Worm (Caenorhabditis elegans) whole organism, mixed stage, embryonic: Measurements from ENCODE around the gene F52E1.2.

ENCODE experiments used
- bed-3 ChIP-seq: fragments of 200-800 bp; sonication (Bioruptor generic); optimal IDR thresholded peaks from 3 replicates; lab custom pipeline; 2018; ENCODE audit warnings: mild to moderate bottlenecking, missing genetic modification characterization, moderate library complexity, missing compliant biosample characterization
- blmp-1 ChIP-seq: fragments of 150-350 bp; optimal IDR thresholded peaks from 2 replicates; lab custom pipeline; 2014; ENCODE audit warnings: missing biosample characterization, missing genetic modification characterization
- ceh-39 ChIP-seq: fragments of 150-350 bp; optimal IDR thresholded peaks from 2 replicates; lab custom pipeline; 2014; ENCODE audit warnings: missing biosample characterization, missing genetic modification characterization
- ceh-43 ChIP-seq: fragments of 200-800 bp; sonication (Bioruptor generic); optimal IDR thresholded peaks from 2 replicates; lab custom pipeline; 2018; ENCODE audit warnings: mild to moderate bottlenecking, missing genetic modification characterization, moderate library complexity, missing compliant biosample characterization
- ceh-83 ChIP-seq: fragments of 200-800 bp; sonication (Bioruptor generic); optimal IDR thresholded peaks from 2 replicates; lab custom pipeline; 2018; ENCODE audit warnings: mild to moderate bottlenecking, missing genetic modification characterization, missing compliant biosample characterization
- ces-1 ChIP-seq: fragments of 150-350 bp; optimal IDR thresholded peaks from 2 replicates; lab custom pipeline; 2014; ENCODE audit warnings: missing biosample characterization, missing genetic modification reagents, missing genetic modification characterization
- cnd-1 ChIP-seq: fragments of 200-800 bp; sonication (Bioruptor generic); optimal IDR thresholded peaks from 2 replicates; lab custom pipeline; 2018; ENCODE audit warnings: mild to moderate bottlenecking, missing genetic modification characterization, missing compliant biosample characterization
- drap-1 ChIP-seq: fragments of 200-800 bp; sonication (Bioruptor generic); optimal IDR thresholded peaks from 3 replicates; lab custom pipeline; 2018; ENCODE audit warnings: mild to moderate bottlenecking, missing genetic modification characterization, missing compliant biosample characterization
- elt-1 ChIP-seq: sonication (generic microtip); optimal IDR thresholded peaks from 2 replicates; lab custom pipeline; 2017; ENCODE audit warnings: missing genetic modification characterization, mild to moderate bottlenecking, missing compliant biosample characterization, antibody characterized with exemption, moderate library complexity, borderline replicate concordance; ENCODE audit not compliant: insufficient read depth
- flh-1 ChIP-seq: fragments of 200-800 bp; sonication (Bioruptor generic); optimal IDR thresholded peaks from 2 replicates; lab custom pipeline; 2018; ENCODE audit warnings: mild to moderate bottlenecking, missing genetic modification characterization, moderate library complexity, missing compliant biosample characterization
- hlh-1 ChIP-seq: fragments of 150-350 bp; optimal IDR thresholded peaks from 2 replicates; lab custom pipeline; 2014; ENCODE audit warnings: missing biosample characterization, missing genetic modification reagents, missing genetic modification characterization
- lin-32 ChIP-seq: fragments of 200-800 bp; sonication (Bioruptor generic); optimal IDR thresholded peaks from 2 replicates; lab custom pipeline; 2018; ENCODE audit warnings: mild to moderate bottlenecking, missing genetic modification characterization, missing compliant biosample characterization
- lsy-2 ChIP-seq: fragments of 150-350 bp; optimal IDR thresholded peaks from 2 replicates; lab custom pipeline; 2014; ENCODE audit warnings: missing biosample characterization, missing genetic modification characterization
- mab-5 ChIP-seq: fragments of 150-350 bp; optimal IDR thresholded peaks from 2 replicates; lab custom pipeline; 2014; ENCODE audit warnings: missing biosample characterization, missing genetic modification characterization
- mep-1 ChIP-seq: fragments of 150-350 bp; optimal IDR thresholded peaks from 2 replicates; lab custom pipeline; 2017; ENCODE audit warnings: missing biosample characterization, missing genetic modification reagents, missing genetic modification characterization, inconsistent platforms
- mls-2 ChIP-seq: sonication (generic microtip); optimal IDR thresholded peaks from 2 replicates; lab custom pipeline; 2016; ENCODE audit warnings: mild to moderate bottlenecking, missing genetic modification characterization, moderate library complexity, missing compliant biosample characterization
- nhr-12 ChIP-seq: fragments of 150-350 bp; optimal IDR thresholded peaks from 2 replicates; lab custom pipeline; 2014; ENCODE audit warnings: missing biosample characterization, missing genetic modification characterization
- nhr-2 ChIP-seq: fragments of 150-350 bp; optimal IDR thresholded peaks from 2 replicates; lab custom pipeline; 2014; ENCODE audit warnings: missing biosample characterization, missing genetic modification characterization
- nhr-237 ChIP-seq: fragments of 150-350 bp; optimal IDR thresholded peaks from 2 replicates; lab custom pipeline; 2014; ENCODE audit warnings: missing biosample characterization, missing genetic modification characterization
- nhr-28 ChIP-seq: fragments of 150-350 bp; optimal IDR thresholded peaks from 2 replicates; lab custom pipeline; 2014; ENCODE audit warnings: missing biosample characterization, missing genetic modification characterization
- nhr-76 ChIP-seq: sonication (generic microtip); optimal IDR thresholded peaks from 2 replicates; lab custom pipeline; 2017; ENCODE audit warnings: missing biosample characterization, missing genetic modification characterization
- pha-4 ChIP-seq: fragments of 150-350 bp; optimal IDR thresholded peaks from 2 replicates; lab custom pipeline; 2018; ENCODE audit warnings: missing biosample characterization, missing genetic modification reagents, missing genetic modification characterization
- sem-2 ChIP-seq: fragments of 200-800 bp; sonication (Bioruptor generic); optimal IDR thresholded peaks from 2 replicates; lab custom pipeline; 2018; ENCODE audit warnings: mild to moderate bottlenecking, missing genetic modification characterization, missing compliant biosample characterization
- snpc-4 ChIP-seq: fragments of 150-350 bp; optimal IDR thresholded peaks from 2 replicates; lab custom pipeline; 2014; ENCODE audit warnings: missing biosample characterization, missing genetic modification characterization
- sptf-1 ChIP-seq: sonication (generic microtip); optimal IDR thresholded peaks from 2 replicates; lab custom pipeline; 2017; ENCODE audit warnings: mild to moderate bottlenecking, missing genetic modification characterization, moderate library complexity, missing compliant biosample characterization
- tbx-8 ChIP-seq: fragments of 200-800 bp; sonication (Bioruptor generic); optimal IDR thresholded peaks from 2 replicates; lab custom pipeline; 2018; ENCODE audit warnings: mild to moderate bottlenecking, missing genetic modification characterization, moderate library complexity, missing compliant biosample characterization
- unc-120 ChIP-seq: sonication (generic microtip); optimal IDR thresholded peaks from 2 replicates; lab custom pipeline; 2017; ENCODE audit warnings: missing genetic modification characterization, missing compliant biosample characterization; ENCODE audit not compliant: poor library complexity, severe bottlenecking
- unc-62 ChIP-seq: fragments of 150-350 bp; optimal IDR thresholded peaks from 2 replicates; lab custom pipeline; 2014; ENCODE audit warnings: missing biosample characterization, missing genetic modification reagents, missing genetic modification characterization
- zip-8 ChIP-seq: fragments of 150-350 bp; optimal IDR thresholded peaks from 2 replicates; lab custom pipeline; 2014; ENCODE audit warnings: missing biosample characterization, missing genetic modification characterization
- ztf-11 ChIP-seq: fragments of 150-350 bp; optimal IDR thresholded peaks from 2 replicates; lab custom pipeline; 2014; ENCODE audit warnings: missing biosample characterization, missing genetic modification characterization

Gene F52E1.2

DNA sequence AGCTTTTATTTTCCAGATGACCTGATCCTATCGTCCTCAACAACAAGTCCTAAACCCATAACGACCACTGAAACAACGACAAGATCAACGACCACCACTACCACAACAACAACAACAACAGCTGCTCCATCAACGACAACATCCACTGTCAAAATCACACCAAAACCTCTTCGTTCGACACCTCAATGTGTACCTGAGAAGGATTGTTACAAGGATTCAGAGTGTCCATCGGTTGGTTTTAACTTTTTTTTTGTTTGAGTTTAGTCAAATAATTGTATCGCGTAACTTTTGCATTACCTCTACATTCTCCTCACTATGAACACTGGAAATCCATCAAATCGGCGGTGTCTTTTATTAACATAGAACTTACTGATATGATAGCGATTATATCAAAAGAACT is 30.3 kb upstream of the F52E1.2 start:
- TF ChIP-seq pha-4 (tag; lab: Kevin White, UChicago) (no peak), mab-5 (tag; lab: Kevin White, UChicago) (no peak), snpc-4 (tag; lab: Kevin White, UChicago) (no peak), cnd-1 (no peak), drap-1 (GFP tag; lab: Kevin White, UChicago) (no peak), ceh-39 (no peak), lin-32 (GFP tag; lab: Kevin White, UChicago) (no peak), bed-3 (GFP tag; lab: Kevin White, UChicago) (no peak), nhr-76 (no peak), sptf-1 (tag; lab: Kevin White, UChicago) (no peak), ztf-11 (no peak), ceh-83 (no peak), nhr-237 (tag; lab: Kevin White, UChicago) (no peak), flh-1 (GFP tag; lab: Kevin White, UChicago) (no peak), unc-62 (no peak)

- TF ChIP-seq ceh-39, result no peak
- no peak for TF ChIP-seq lsy-2 (tag; lab: Kevin White, UChicago)
- no peak for TF ChIP-seq elt-1 (tag; lab: Kevin White, UChicago)
- TF ChIP-seq sptf-1 (tag; lab: Kevin White, UChicago), result no peak
- no peak for TF ChIP-seq unc-120
- TF ChIP-seq mls-2, result no peak
- TF ChIP-seq nhr-237 (tag; lab: Kevin White, UChicago), result no peak
- TF ChIP-seq pha-4 (tag; lab: Kevin White, UChicago), result no peak
- TF ChIP-seq hlh-1 (tag; lab: Kevin White, UChicago), result no peak
- no peak for TF ChIP-seq nhr-12 (tag; lab: Kevin White, UChicago)
- TF ChIP-seq mab-5 (tag; lab: Kevin White, UChicago), result no peak
- no peak for TF ChIP-seq ztf-11
These were observed 26.7 kb upstream of the F52E1.2 start, which contains the start of gene F52E1.14 for ce11 chrV:8383716-8384115. Gene F52E1.14, plus strand, starts transcription at chrV:8383922.

ce11 chrV:8384809-8385208 is 25.6 kb upstream of the F52E1.2 start:
- TF ChIP-seq nhr-76 (no peak), hlh-1 (tag; lab: Kevin White, UChicago) (no peak), zip-8 (tag; lab: Kevin White, UChicago) (peak; percentile 22), snpc-4 (tag; lab: Kevin White, UChicago) (no peak)

ce11 chrV:8385879-8386530 is 24.4 kb upstream of the F52E1.2 start, which contains the start of gene hsp-17:
Gene hsp-17, minus strand, starts transcription at chrV:8385929.
- TF ChIP-seq lsy-2 (tag; lab: Kevin White, UChicago), result no peak
- no peak for TF ChIP-seq mls-2
- no peak for TF ChIP-seq zip-8 (tag; lab: Kevin White, UChicago)
- TF ChIP-seq ces-1 (GFP tag; lab: Kevin White, UChicago), result no peak
- no peak for TF ChIP-seq mep-1 (tag; lab: Kevin White, UChicago)
- no peak for TF ChIP-seq drap-1 (GFP tag; lab: Kevin White, UChicago)
- TF ChIP-seq pha-4 (tag; lab: Kevin White, UChicago), result no peak
- no peak for TF ChIP-seq sem-2 (GFP tag; lab: Kevin White, UChicago)
- TF ChIP-seq, all 35 proteins: peak for 0

- TF ChIP-seq mep-1 (tag; lab: Kevin White, UChicago) (no peak), nhr-28 (no peak), sptf-1 (tag; lab: Kevin White, UChicago) (no peak), drap-1 (GFP tag; lab: Kevin White, UChicago) (no peak), blmp-1 (tag; lab: Kevin White, UChicago) (no peak), lin-32 (GFP tag; lab: Kevin White, UChicago) (no peak), nhr-2 (tag; lab: Kevin White, UChicago) (no peak), cnd-1 (no peak), ceh-43 (GFP tag; lab: Kevin White, UChicago) (no peak), flh-1 (GFP tag; lab: Kevin White, UChicago) (no peak), tbx-8 (no peak), mls-2 (no peak), nhr-237 (tag; lab: Kevin White, UChicago) (no peak), pha-4 (tag; lab: Kevin White, UChicago) (no peak), unc-120 (no peak), sem-2 (GFP tag; lab: Kevin White, UChicago) (no peak)
These were observed 23.3 kb upstream of the F52E1.2 start, which contains the start of gene gcy-7 for ce11 chrV:8387056-8387455. Gene gcy-7, plus strand, starts transcription at chrV:8387356.
